Worm (Caenorhabditis elegans) whole organism, L2 larva: Measurements from ENCODE around the gene C25F6.1.

ENCODE experiments used
- F13H6.1 ChIP-seq: sonication (generic microtip); optimal IDR thresholded peaks from 2 replicates; lab custom pipeline; 2016; ENCODE audit warnings: missing genetic modification characterization, missing compliant biosample characterization
- aly-2 ChIP-seq: fragments of 150-350 bp; optimal IDR thresholded peaks from 2 replicates; lab custom pipeline; 2014; ENCODE audit warnings: missing biosample characterization, missing genetic modification characterization
- ama-1 ChIP-seq: fragments of 150-350 bp; optimal IDR thresholded peaks from 2 replicates; lab custom pipeline; 2018; ENCODE audit warnings: inconsistent platforms
- egl-27 ChIP-seq: sonication (generic microtip); optimal IDR thresholded peaks from 3 replicates; lab custom pipeline; 2017; ENCODE audit warnings: missing biosample characterization, missing genetic modification reagents, missing genetic modification characterization
- elt-3 ChIP-seq: sonication (generic microtip); optimal IDR thresholded peaks from 2 replicates; lab custom pipeline; 2017; ENCODE audit warnings: missing biosample characterization, missing genetic modification characterization
- gmeb-1 ChIP-seq: fragments of 150-350 bp; optimal IDR thresholded peaks from 2 replicates; lab custom pipeline; 2014; ENCODE audit warnings: missing biosample characterization, missing genetic modification characterization
- lsy-2 ChIP-seq, 2 experiments: fragments of 150-350 bp in 1 of 2; sonication (generic microtip) in 1 of 2; optimal IDR thresholded peaks; 2 replicates each; lab custom pipeline; 2014 to 2017; ENCODE audit warnings: missing biosample characterization in 2 of 2, missing genetic modification characterization in 2 of 2
- nhr-237 ChIP-seq: fragments of 150-350 bp; optimal IDR thresholded peaks from 2 replicates; lab custom pipeline; 2014; ENCODE audit warnings: missing biosample characterization, missing genetic modification characterization
- nhr-25 ChIP-seq: fragments of 150-350 bp; sonication (generic microtip); optimal IDR thresholded peaks from 3 replicates; lab custom pipeline; 2014; ENCODE audit warnings: missing biosample characterization, missing genetic modification characterization
- unc-55 ChIP-seq: fragments of 150-350 bp; sonication (generic microtip); optimal IDR thresholded peaks from 3 replicates; lab custom pipeline; 2014; ENCODE audit warnings: missing biosample characterization, missing genetic modification reagents, missing genetic modification characterization

DNA sequence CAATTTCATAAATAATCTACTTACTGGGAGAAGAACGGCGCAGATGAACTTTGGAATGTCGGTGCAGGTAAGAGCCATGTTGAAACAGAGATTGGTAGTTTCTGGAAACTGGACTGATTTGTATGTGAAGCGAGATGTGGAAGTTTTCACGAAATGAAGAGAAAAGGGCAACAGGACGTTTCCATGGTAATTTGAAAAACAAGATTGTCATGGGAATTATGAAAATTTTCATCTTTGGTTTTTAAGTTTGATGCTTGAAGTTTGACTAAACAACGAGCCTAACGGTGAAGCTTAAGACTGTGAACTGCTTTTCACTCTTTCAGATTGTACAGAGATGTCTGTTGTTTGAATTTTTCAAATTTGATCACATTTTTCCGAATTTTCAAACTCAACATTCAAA, 25.9 kb downstream of the C25F6.1 start, which contains the start of gene T23F2.3:
- TF ChIP-seq egl-27 (tag; lab: Kevin White, UChicago) (no peak), aly-2 (tag; lab: Kevin White, UChicago) (no peak), lsy-2 (tag; optimal IDR thresholded peaks at IDR 0.05; lab: Kevin White, UChicago) (no peak), nhr-25 (tag; lab: Kevin White, UChicago) (no peak), F13H6.1 (tag; lab: Kevin White, UChicago) (no peak), gmeb-1 (tag; lab: Kevin White, UChicago) (no peak), unc-55 (GFP tag; lab: Kevin White, UChicago) (no peak), ama-1 (lab: Kevin White, UChicago) (no peak), nhr-237 (no peak), elt-3 (tag; lab: Kevin White, UChicago) (no peak)
